Worm (Caenorhabditis elegans) whole organism, young adult: ENCODE results near the gene arp-1.
"Not testable (repeated sequence)": the region's sequence is repeated elsewhere in the genome, so short reads cannot be mapped to it uniquely, and the experiment has no call there.

Source experiments
- let-526 ChIP-seq: fragments of 200-800 bp; sonication (Bioruptor generic); IDR thresholded peaks from 2 replicates; pipeline ENCODE4 v1.3.6; 2022; ENCODE audit warnings: missing genetic modification reagents, missing genetic modification characterization, missing compliant biosample characterization
- nhr-80 ChIP-seq: sonication (generic microtip); optimal IDR thresholded peaks from 2 replicates; lab custom pipeline; 2016; ENCODE audit warnings: missing genetic modification characterization, missing compliant biosample characterization
- nhr-90 ChIP-seq: sonication (generic microtip); optimal IDR thresholded peaks from 2 replicates; lab custom pipeline; 2016; ENCODE audit warnings: missing genotype, mild to moderate bottlenecking, missing genetic modification characterization, missing compliant biosample characterization
- pha-4 ChIP-seq: fragments of 150-350 bp; sonication (generic microtip); optimal IDR thresholded peaks from 2 replicates; lab custom pipeline; 2014; ENCODE audit warnings: missing biosample characterization, missing genetic modification reagents, missing genetic modification characterization
- ztf-22 ChIP-seq: fragments of 200-800 bp; sonication (Bioruptor generic); optimal IDR thresholded peaks from 2 replicates; lab custom pipeline; 2018; ENCODE audit warnings: mild to moderate bottlenecking, missing genetic modification characterization, moderate library complexity, missing compliant biosample characterization

DNA sequence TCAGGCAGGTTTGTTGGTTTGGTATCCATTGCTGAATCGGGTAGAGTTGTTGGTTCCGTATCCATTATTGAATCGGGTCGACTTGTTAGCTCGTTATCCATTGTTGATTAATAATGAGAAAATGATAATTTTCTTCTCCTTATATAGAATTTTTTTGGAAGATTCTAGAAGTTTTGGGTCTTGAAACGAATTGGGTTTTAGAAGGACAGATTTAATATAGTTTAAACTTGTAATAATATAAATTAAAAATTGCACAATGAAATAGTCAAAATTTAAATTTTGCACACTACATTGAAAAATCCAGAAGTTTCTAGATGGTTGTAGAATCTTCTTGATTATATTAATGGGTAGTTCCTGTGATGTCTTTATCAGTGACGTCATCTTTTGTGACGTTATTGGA, 20.8 kb downstream of the arp-1 start, which contains the start of gene Y53F4B.26:
- TF ChIP-seq pha-4; ztf-22 (GFP tag; lab: Kevin White, UChicago); let-526; nhr-90 (tag; lab: Kevin White, UChicago); nhr-80 (tag; lab: Kevin White, UChicago): not testable (repeated sequence)
